Worm (Caenorhabditis elegans): ENCODE data around the gene K11H12.6.

DNA sequence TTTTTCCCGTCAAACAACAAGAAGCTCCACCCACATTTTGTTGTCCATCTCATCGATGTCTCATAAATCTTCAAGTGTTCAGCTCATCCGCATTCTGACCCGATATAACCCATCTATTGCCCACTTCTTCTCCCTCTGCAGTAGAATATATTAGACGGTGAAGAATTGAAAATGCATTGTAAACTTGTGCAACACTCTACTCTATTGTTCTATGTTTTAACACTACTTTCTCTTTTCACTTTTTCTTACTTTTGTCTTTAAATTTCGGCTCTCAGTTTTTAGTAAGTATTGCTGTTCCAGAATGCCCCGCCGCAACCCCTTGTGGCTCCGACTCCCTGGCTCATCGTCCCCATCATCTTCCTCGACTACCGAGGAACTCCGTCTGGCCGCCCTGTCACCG, 17.7 kb upstream of the K11H12.6 start, which contains the start of gene K11H12.9:
- TF ChIP-seq aly-1 (tag; optimal IDR thresholded peaks at IDR 0.05), result no peak
- no peak for TF ChIP-seq flt-1 (GFP tag; IDR thresholded peaks at IDR 0.05)
- TF ChIP-seq tbx-11 (GFP tag; IDR thresholded peaks at IDR 0.05), result no peak
- TF ChIP-seq tbx-37 (GFP tag; conservative IDR thresholded peaks at IDR 0.05), result no peak
- TF ChIP-seq ama-1 (optimal IDR thresholded peaks at IDR 0.05), result no peak
- TF ChIP-seq ets-7 (tag; optimal IDR thresholded peaks at IDR 0.05), result no peak
- no peak for TF ChIP-seq ceh-36 (tag; optimal IDR thresholded peaks at IDR 0.05)
